Fruit fly (Drosophila melanogaster) whole organism, embryonic: ENCODE measurements around the gene Ptp36E.

Experiments
- Abd-B ChIP-seq: fragments of 200-800 bp; sonication (Bioruptor generic); optimal IDR thresholded peaks from 2 replicates; lab custom pipeline; 2018; ENCODE audit warnings: missing biosample characterization, mild to moderate bottlenecking, missing genetic modification characterization, moderate library complexity
- Bdp1 ChIP-seq: fragments of 200-800 bp; sonication (Bioruptor generic); optimal IDR thresholded peaks from 3 replicates; lab custom pipeline; 2016; ENCODE audit warnings: missing biosample characterization, missing genetic modification characterization
- CG10209 ChIP-seq: fragments of 200-800 bp; sonication (Bioruptor generic); optimal IDR thresholded peaks from 3 replicates; lab custom pipeline; 2017; ENCODE audit warnings: missing biosample characterization, mild to moderate bottlenecking, missing genetic modification characterization, missing genetic modification reagents
- CG11093 ChIP-seq: fragments of 200-800 bp; sonication (Bioruptor generic); IDR thresholded peaks from 3 replicates; pipeline ENCODE4 v1.3.6; 2022; ENCODE audit warnings: missing biosample characterization, missing genetic modification characterization
- CG12071 ChIP-seq: fragments of 200-800 bp; sonication (Bioruptor generic); optimal IDR thresholded peaks from 3 replicates; lab custom pipeline; 2018; ENCODE audit warnings: missing biosample characterization, mild to moderate bottlenecking, missing genetic modification characterization
- CG12744 ChIP-seq: fragments of 200-800 bp; sonication (Bioruptor generic); optimal IDR thresholded peaks from 2 replicates; lab custom pipeline; 2016; ENCODE audit warnings: missing biosample characterization, missing genetic modification characterization
- CG12769 ChIP-seq: fragments of 200-800 bp; sonication (Bioruptor generic); optimal IDR thresholded peaks from 2 replicates; lab custom pipeline; 2019; ENCODE audit warnings: missing biosample characterization, mild to moderate bottlenecking, missing genetic modification characterization, moderate library complexity
- CG15696 ChIP-seq: fragments of 200-800 bp; sonication (Bioruptor generic); optimal IDR thresholded peaks from 2 replicates; lab custom pipeline; 2019; ENCODE audit warnings: missing biosample characterization, mild to moderate bottlenecking, missing genetic modification characterization, moderate library complexity
- CG16813 ChIP-seq: fragments of 200-800 bp; sonication (Bioruptor generic); IDR thresholded peaks from 3 replicates; pipeline ENCODE4 v1.3.6; 2022; ENCODE audit warnings: missing biosample characterization, missing genetic modification characterization; ENCODE audit not compliant: partially characterized antibody
- CG3281 ChIP-seq: fragments of 200-800 bp; sonication (Bioruptor generic); optimal IDR thresholded peaks from 3 replicates; lab custom pipeline; 2017; ENCODE audit warnings: missing biosample characterization, mild to moderate bottlenecking, missing genetic modification characterization
- CG6175 ChIP-seq: fragments of 200-800 bp; sonication (Bioruptor generic); IDR thresholded peaks from 3 replicates; pipeline ENCODE4 v1.3.6; 2022; ENCODE audit warnings: missing biosample characterization, missing genetic modification characterization
- CG8089 ChIP-seq: fragments of 200-800 bp; sonication (Bioruptor generic); optimal IDR thresholded peaks from 3 replicates; lab custom pipeline; 2016; ENCODE audit warnings: missing biosample characterization, missing genetic modification characterization
- CG8765 ChIP-seq: fragments of 200-800 bp; sonication (Bioruptor generic); IDR thresholded peaks from 2 replicates; pipeline ENCODE4 v1.3.6; 2022; ENCODE audit warnings: missing biosample characterization, missing genetic modification characterization
- CG9817 ChIP-seq: fragments of 200-800 bp; sonication (Bioruptor generic); optimal IDR thresholded peaks from 2 replicates; lab custom pipeline; 2018; ENCODE audit warnings: missing biosample characterization, mild to moderate bottlenecking, missing genetic modification characterization, moderate library complexity
- CHES-1-like ChIP-seq: fragments of 200-800 bp; sonication (Bioruptor generic); optimal IDR thresholded peaks from 2 replicates; lab custom pipeline; 2016; ENCODE audit warnings: missing biosample characterization, missing genetic modification characterization
- CoRest ChIP-seq: fragments of 200-800 bp; sonication (Bioruptor generic); optimal IDR thresholded peaks from 3 replicates; lab custom pipeline; 2018; ENCODE audit warnings: missing biosample characterization, mild to moderate bottlenecking, missing genetic modification characterization, moderate library complexity
- CrebB ChIP-seq: fragments of 200-800 bp; sonication (Bioruptor generic); optimal IDR thresholded peaks from 3 replicates; lab custom pipeline; 2018; ENCODE audit warnings: missing biosample characterization, mild to moderate bottlenecking, missing genetic modification characterization
- Dek ChIP-seq: fragments of 200-800 bp; sonication (Bioruptor generic); optimal IDR thresholded peaks from 3 replicates; lab custom pipeline; 2019; ENCODE audit warnings: missing biosample characterization, mild to moderate bottlenecking, missing genetic modification characterization, moderate library complexity
- Drgx ChIP-seq: fragments of 200-800 bp; sonication (Bioruptor generic); IDR thresholded peaks from 2 replicates; pipeline ENCODE4 v1.3.6; 2022; ENCODE audit warnings: missing biosample characterization, missing genetic modification characterization
- E2f1 ChIP-seq: fragments of 200-800 bp; sonication (Bioruptor generic); IDR thresholded peaks from 2 replicates; pipeline ENCODE4 v1.3.6; 2022; ENCODE audit warnings: missing biosample characterization, missing genetic modification characterization
- Gug ChIP-seq: fragments of 200-800 bp; sonication (Bioruptor generic); IDR thresholded peaks from 4 replicates; pipeline ENCODE4 v1.3.6; 2022; ENCODE audit warnings: missing biosample characterization, missing genetic modification characterization
- HHEX ChIP-seq: fragments of 200-800 bp; sonication (Bioruptor generic); optimal IDR thresholded peaks from 3 replicates; lab custom pipeline; 2017; ENCODE audit warnings: missing biosample characterization, mild to moderate bottlenecking, missing genetic modification characterization, missing genetic modification reagents
- Meics ChIP-seq: fragments of 200-800 bp; sonication (Bioruptor generic); optimal IDR thresholded peaks from 2 replicates; lab custom pipeline; 2017; ENCODE audit warnings: missing biosample characterization, mild to moderate bottlenecking, missing genetic modification characterization
- Pdp1 ChIP-seq, 2 experiments: fragments of 200-800 bp; sonication (Bioruptor generic); optimal IDR thresholded peaks; 3 replicates each; lab custom pipeline; 2016; ENCODE audit warnings: missing biosample characterization in 2 of 2, missing genetic modification characterization in 2 of 2, mild to moderate bottlenecking in 1 of 2, moderate library complexity in 1 of 2
- Spps ChIP-seq: fragments of 200-800 bp; sonication (Bioruptor generic); optimal IDR thresholded peaks from 2 replicates; lab custom pipeline; 2018; ENCODE audit warnings: missing biosample characterization, mild to moderate bottlenecking, missing genetic modification characterization
- amos ChIP-seq: fragments of 200-800 bp; sonication (Bioruptor generic); IDR thresholded peaks from 2 replicates; pipeline ENCODE4 v1.3.6; 2022; ENCODE audit warnings: missing biosample characterization, missing genetic modification characterization; ENCODE audit not compliant: partially characterized antibody
- bbx ChIP-seq: fragments of 200-800 bp; sonication (Bioruptor generic); IDR thresholded peaks from 2 replicates; pipeline ENCODE4 v1.3.6; 2022; ENCODE audit warnings: missing biosample characterization, missing genetic modification characterization; ENCODE audit not compliant: partially characterized antibody
- cg ChIP-seq: fragments of 200-800 bp; sonication (Bioruptor generic); optimal IDR thresholded peaks from 3 replicates; lab custom pipeline; 2019; ENCODE audit warnings: missing biosample characterization, mild to moderate bottlenecking, missing genetic modification characterization, moderate library complexity
- crol ChIP-seq: fragments of 200-800 bp; sonication (Bioruptor generic); IDR thresholded peaks from 2 replicates; pipeline ENCODE4 v1.3.6; 2022; ENCODE audit warnings: missing biosample characterization, missing genetic modification characterization
- crp ChIP-seq, 2 experiments: fragments of 200-800 bp; sonication (Bioruptor generic); optimal IDR thresholded peaks; 2 replicates in 1 of 2; 3 replicates in 1 of 2; lab custom pipeline; 2017; ENCODE audit warnings: missing biosample characterization in 2 of 2, missing genetic modification characterization in 2 of 2, mild to moderate bottlenecking in 1 of 2, moderate library complexity in 1 of 2
- dmrt11E ChIP-seq: fragments of 200-800 bp; sonication (Bioruptor generic); optimal IDR thresholded peaks from 3 replicates; lab custom pipeline; 2018; ENCODE audit warnings: missing biosample characterization, mild to moderate bottlenecking, missing genetic modification characterization, moderate library complexity
- ewg ChIP-seq: fragments of 200-800 bp; sonication (Bioruptor generic); optimal IDR thresholded peaks from 3 replicates; lab custom pipeline; 2017; ENCODE audit warnings: mild to moderate bottlenecking, missing biosample characterization, missing genetic modification reagents, missing genetic modification characterization
- grn ChIP-seq: fragments of 200-800 bp; sonication (Bioruptor generic); optimal IDR thresholded peaks from 3 replicates; lab custom pipeline; 2017; ENCODE audit warnings: missing biosample characterization, missing genetic modification characterization
- gt ChIP-seq: fragments of 200-800 bp; sonication (Bioruptor generic); IDR thresholded peaks from 2 replicates; pipeline ENCODE4 v1.3.6; 2022; ENCODE audit warnings: missing biosample characterization, missing genetic modification characterization
- jumu ChIP-seq: fragments of 200-800 bp; sonication (Bioruptor generic); optimal IDR thresholded peaks from 3 replicates; lab custom pipeline; 2016; ENCODE audit warnings: missing biosample characterization, missing genetic modification characterization
- ken ChIP-seq: fragments of 200-800 bp; sonication (Bioruptor generic); IDR thresholded peaks from 3 replicates; pipeline ENCODE4 v1.3.6; 2022; ENCODE audit warnings: missing biosample characterization, missing genetic modification characterization
- odd ChIP-seq: fragments of 200-800 bp; sonication (Bioruptor generic); optimal IDR thresholded peaks from 2 replicates; lab custom pipeline; 2017; ENCODE audit warnings: missing biosample characterization, mild to moderate bottlenecking, missing genetic modification characterization
- onecut ChIP-seq: fragments of 200-800 bp; sonication (Bioruptor generic); IDR thresholded peaks from 2 replicates; pipeline ENCODE4 v1.3.6; 2022; ENCODE audit warnings: missing biosample characterization, missing genetic modification characterization
- otp ChIP-seq: fragments of 200-800 bp; sonication (Bioruptor generic); IDR thresholded peaks from 3 replicates; pipeline ENCODE4, ENCODE4 v1.3.6; 2022; ENCODE audit warnings: missing biosample characterization, missing genetic modification characterization
- row ChIP-seq: fragments of 200-800 bp; sonication (Bioruptor generic); IDR thresholded peaks from 3 replicates; pipeline ENCODE4 v1.3.6; 2022; ENCODE audit warnings: missing biosample characterization, missing genetic modification characterization
- slou ChIP-seq: fragments of 200-800 bp; sonication (Bioruptor generic); optimal IDR thresholded peaks from 3 replicates; lab custom pipeline; 2016; ENCODE audit warnings: missing biosample characterization, missing genetic modification characterization
- stwl ChIP-seq: fragments of 200-800 bp; sonication (Bioruptor generic); optimal IDR thresholded peaks from 3 replicates; lab custom pipeline; 2018; ENCODE audit warnings: missing biosample characterization, mild to moderate bottlenecking, missing genetic modification characterization, moderate library complexity
- tin ChIP-seq: fragments of 200-800 bp; sonication (Bioruptor generic); optimal IDR thresholded peaks from 3 replicates; lab custom pipeline; 2016; ENCODE audit warnings: missing biosample characterization, missing genetic modification characterization
- ttk ChIP-seq: fragments of 200-800 bp; sonication (Bioruptor generic); IDR thresholded peaks from 2 replicates; pipeline ENCODE4 v2.1.2; 2022; ENCODE audit warnings: missing biosample characterization, missing genetic modification characterization
- unc-4 ChIP-seq: fragments of 200-800 bp; sonication (Bioruptor generic); IDR thresholded peaks from 2 replicates; pipeline ENCODE4 v1.3.6; 2022; ENCODE audit warnings: missing biosample characterization, missing genetic modification characterization; ENCODE audit not compliant: partially characterized antibody
- vfl ChIP-seq: fragments of 200-800 bp; sonication (Bioruptor generic); optimal IDR thresholded peaks from 2 replicates; lab custom pipeline; 2016; ENCODE audit warnings: missing biosample characterization, missing genetic modification characterization
- wdn ChIP-seq: fragments of 200-800 bp; sonication (Bioruptor generic); IDR thresholded peaks from 2 replicates; pipeline ENCODE4 v1.3.6; 2022; ENCODE audit warnings: missing biosample characterization, missing genetic modification characterization
- zfh1 ChIP-seq: fragments of 200-800 bp; sonication (Bioruptor generic); IDR thresholded peaks from 3 replicates; pipeline ENCODE4 v1.3.6; 2022; ENCODE audit warnings: missing biosample characterization, missing genetic modification characterization

Gene Ptp36E

DNA sequence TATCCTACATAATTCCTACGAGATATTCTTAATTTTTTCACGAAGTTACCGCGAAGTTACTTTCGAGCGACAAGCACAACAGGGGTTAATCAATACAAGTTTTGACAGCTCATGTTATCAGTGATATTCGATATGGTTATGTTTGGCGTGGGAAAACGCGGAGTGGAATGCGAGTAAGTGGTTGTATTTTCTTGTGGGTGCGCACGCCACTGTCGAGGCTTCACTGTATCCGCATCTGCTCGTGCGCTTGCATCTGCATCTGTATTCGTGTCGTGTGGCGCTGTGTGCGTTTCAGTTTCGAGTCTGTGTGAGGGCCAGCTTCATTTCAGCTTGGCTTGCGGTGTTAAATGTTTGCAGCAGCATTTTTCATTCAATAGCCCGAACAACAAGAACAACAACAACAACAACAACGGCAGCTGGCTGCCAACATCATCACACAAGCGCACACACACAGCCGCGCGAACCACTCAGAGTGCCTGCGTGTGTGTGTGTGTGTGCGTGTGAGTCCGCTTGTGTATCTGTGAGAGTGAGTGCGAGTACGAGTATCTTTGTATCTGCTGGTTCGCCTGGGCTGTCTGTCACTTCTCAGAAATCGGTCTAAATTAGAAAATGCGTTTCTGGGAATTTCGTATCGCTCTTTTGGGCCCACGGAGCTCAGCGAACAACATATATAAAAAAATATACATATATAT is 33.5 kb downstream of the Ptp36E start:
- TF ChIP-seq tin (peak; percentile 39), row (GFP tag; lab: Robert Waterston, UW) (peak; percentile 82), CHES-1-like (GFP tag; lab: Kevin White, UChicago) (peak; percentile 66), Dek (tag; lab: Kevin White, UChicago) (no peak), Bdp1 (GFP tag; lab: Kevin White, UChicago) (peak; percentile 7), unc-4 (GFP tag; lab: Robert Waterston, UW) (0 out of 2 replicates have a peak, but pooled peaks have one; percentile 23), CoRest (tag; lab: Kevin White, UChicago) (peak; percentile 36), jumu (GFP tag; lab: Kevin White, UChicago) (peak; percentile 53), CG8089 (GFP tag; lab: Kevin White, UChicago) (peak; percentile 66), Gug (GFP tag; lab: Robert Waterston, UW) (peak; percentile 93), otp (GFP tag; lab: Robert Waterston, UW) (peak; percentile 54; the same call in 2 of the 3 replicates), bbx (GFP tag; lab: Robert Waterston, UW) (peak; percentile 59), Meics (peak; percentile 44), dmrt11E (no peak), ttk (GFP tag; lab: Robert Waterston, UW) (peak; percentile 23; the same call in 1 of the 2 replicates), crp (GFP tag; optimal IDR thresholded peaks at IDR 0.05; lab: Kevin White, UChicago) (no peak), onecut (GFP tag; lab: Robert Waterston, UW) (peak; percentile 70), ewg (GFP tag; lab: Kevin White, UChicago) (peak; percentile 34), amos (GFP tag; lab: Robert Waterston, UW) (peak; percentile 41; the same call in 1 of the 2 replicates), ken (peak; percentile 64; the same call in 2 of the 3 replicates), CG12769 (tag; lab: Kevin White, UChicago) (peak; percentile 85), odd (GFP tag; lab: Kevin White, UChicago) (peak; percentile 12), CG15696 (tag; lab: Kevin White, UChicago) (no peak), CG3281 (no peak), slou (GFP tag; lab: Kevin White, UChicago) (no peak), stwl (tag; lab: Kevin White, UChicago) (peak; percentile 10), CG6175 (GFP tag; lab: Robert Waterston, UW) (peak; percentile 51; the same call in 1 of the 3 replicates), CG12071 (GFP tag; lab: Kevin White, UChicago) (peak; percentile 2), Spps (tag; lab: Kevin White, UChicago) (no peak), gt (GFP tag; lab: Robert Waterston, UW) (peak; percentile 61; the same call in 1 of the 2 replicates), CG11093 (GFP tag; lab: Robert Waterston, UW) (0 out of 3 replicates have a peak, but pooled peaks have one; percentile 54), wdn (peak; percentile 59), CG16813 (GFP tag; lab: Robert Waterston, UW) (no peak), CG8765 (GFP tag; lab: Robert Waterston, UW) (peak; percentile 56; the same call in 1 of the 2 replicates), Pdp1 (GFP tag; optimal IDR thresholded peaks at IDR 0.05; lab: Kevin White, UChicago) (peak; percentile 38 to 41), CG10209 (peak; percentile 47), crol (GFP tag; lab: Robert Waterston, UW) (peak; percentile 33), Abd-B (GFP tag; lab: Kevin White, UChicago) (peak; percentile 48), Drgx (peak; percentile 63), HHEX (GFP tag; lab: Kevin White, UChicago) (no peak), CG9817 (peak; percentile 39), zfh1 (peak; percentile 72), CG12744 (GFP tag; lab: Kevin White, UChicago) (peak; percentile 24), cg (GFP tag; lab: Kevin White, UChicago) (peak; percentile 100), E2f1 (GFP tag; lab: Robert Waterston, UW) (peak; percentile 49; the same call in 1 of the 2 replicates), vfl (GFP tag; lab: Kevin White, UChicago) (peak; percentile 50), CrebB (tag; lab: Kevin White, UChicago) (no peak), grn (no peak)
